Fruit fly (Drosophila melanogaster): ENCODE data around the gene CG12523.

CG12523 gene

dm6 chr3L:10784566-10785003 is 16.4 kb upstream of the CG12523 start (continued):
- TF ChIP-seq CG14667 (GFP tag; IDR thresholded peaks at IDR 0.05) (no peak), CG32767 (GFP tag; IDR thresholded peaks at IDR 0.05) (0 out of 2 replicates have a peak, but pooled peaks have one; percentile 26), MBD-R2 (GFP tag; IDR thresholded peaks at IDR 0.05) (no peak), CG2199 (GFP tag; IDR thresholded peaks at IDR 0.05) (no peak), Abd-B (GFP tag; optimal IDR thresholded peaks at IDR 0.05) (peak; percentile 40), CG9932 (GFP tag; IDR thresholded peaks at IDR 0.05) (no peak), gsb-n (tag; optimal IDR thresholded peaks at IDR 0.05) (peak; percentile 27), ac (GFP tag; optimal IDR thresholded peaks at IDR 0.05) (no peak), CG10431 (GFP tag; optimal IDR thresholded peaks at IDR 0.05) (no peak), CG13624 (GFP tag; optimal IDR thresholded peaks at IDR 0.05) (no peak), CG17612 (GFP tag; IDR thresholded peaks at IDR 0.05) (no peak), CG4424 (GFP tag; optimal IDR thresholded peaks at IDR 0.05) (peak; percentile 63), salm (tag; optimal IDR thresholded peaks at IDR 0.05) (no peak), CG31441 (GFP tag; IDR thresholded peaks at IDR 0.05) (peak; percentile 61), Lim3 (GFP tag; IDR thresholded peaks at IDR 0.05) (no peak), sens (GFP tag) (no peak), CG4617 (GFP tag; optimal IDR thresholded peaks at IDR 0.05; ENCODE audit: borderline replicate concordance) (no peak), ash1 (GFP tag; optimal IDR thresholded peaks at IDR 0.05) (no peak), yki (optimal IDR thresholded peaks at IDR 0.05) (no peak), sqz (GFP tag; optimal IDR thresholded peaks at IDR 0.05) (no peak), NFAT (GFP tag; IDR thresholded peaks at IDR 0.05) (no peak), Bgb (GFP tag; IDR thresholded peaks at IDR 0.05; ENCODE audit: partially characterized antibody) (no peak), Gsc (GFP tag; IDR thresholded peaks at IDR 0.05) (no peak), CG8089 (GFP tag; optimal IDR thresholded peaks at IDR 0.05) (no peak), her (GFP tag; optimal IDR thresholded peaks at IDR 0.05) (no peak), CG9876 (GFP tag; optimal IDR thresholded peaks at IDR 0.05) (no peak), ems (GFP tag; optimal IDR thresholded peaks at IDR 0.05) (no peak), Neu2 (GFP tag; optimal IDR thresholded peaks at IDR 0.05; ENCODE audit: borderline replicate concordance) (no peak), CG8290 (GFP tag; optimal IDR thresholded peaks at IDR 0.05) (no peak), CG8290 (tag; optimal IDR thresholded peaks at IDR 0.05) (no peak), peb (GFP tag; IDR thresholded peaks at IDR 0.05) (no peak), CG14965 (GFP tag; optimal IDR thresholded peaks at IDR 0.05; ENCODE audit: borderline replicate concordance) (no peak), dati (GFP tag; IDR thresholded peaks at IDR 0.05) (0 out of 2 replicates have a peak, but pooled peaks have one; percentile 40), CG15269 (tag; optimal IDR thresholded peaks at IDR 0.05) (peak; percentile 27), disco-r (GFP tag; optimal IDR thresholded peaks at IDR 0.05) (no peak), CG14710 (tag; optimal IDR thresholded peaks at IDR 0.05) (peak; percentile 50)

dm6 chr3L:10785988-10786706 is 14.8 kb upstream of the CG12523 start:
- TF ChIP-seq HLH3B (GFP tag; IDR thresholded peaks at IDR 0.05): no peak
- no peak for TF ChIP-seq salm (tag; optimal IDR thresholded peaks at IDR 0.05)
- no peak for TF ChIP-seq cato (GFP tag; optimal IDR thresholded peaks at IDR 0.05; ENCODE audit: borderline replicate concordance)
- TF ChIP-seq ash1 (GFP tag; optimal IDR thresholded peaks at IDR 0.05): no peak
- TF ChIP-seq nmo (GFP tag; optimal IDR thresholded peaks at IDR 0.05): peak; percentile 70
- no peak for TF ChIP-seq br (optimal IDR thresholded peaks at IDR 0.05)
- no peak for TF ChIP-seq CG8944 (GFP tag; optimal IDR thresholded peaks at IDR 0.05)
- no peak; the same call in 1 of the 2 replicates for TF ChIP-seq slbo (GFP tag; IDR thresholded peaks at IDR 0.05)
- TF ChIP-seq fd96Cb (tag; optimal IDR thresholded peaks at IDR 0.05): peak; percentile 9
- no peak for TF ChIP-seq lilli (GFP tag; optimal IDR thresholded peaks at IDR 0.05)
- peak; percentile 46 for TF ChIP-seq Blimp-1 (GFP tag; optimal IDR thresholded peaks at IDR 0.05)
- TF ChIP-seq CG31441 (GFP tag; IDR thresholded peaks at IDR 0.05): peak; percentile 60; the same call in 1 of the 2 replicates
- no peak for TF ChIP-seq CG10274 (GFP tag; optimal IDR thresholded peaks at IDR 0.05)
- TF ChIP-seq phol (tag; optimal IDR thresholded peaks at IDR 0.05): peak; percentile 38
- TF ChIP-seq CG11560 (tag; IDR thresholded peaks at IDR 0.05): no peak
- TF ChIP-seq tll (GFP tag; optimal IDR thresholded peaks at IDR 0.05): no peak
- no peak for TF ChIP-seq Optix (GFP tag; IDR thresholded peaks at IDR 0.05)
- peak; percentile 41 for TF ChIP-seq CG14441 (GFP tag; IDR thresholded peaks at IDR 0.05)
- peak; percentile 14; the same call in 1 of the 2 replicates for TF ChIP-seq Drgx (GFP tag; IDR thresholded peaks at IDR 0.05)
- no peak for TF ChIP-seq bab2 (GFP tag; optimal IDR thresholded peaks at IDR 0.05)
